Fruit fly (Drosophila melanogaster): ENCODE data around the gene CG4393.

Gene CG4393

dm6 chr3R:23396548-23397294 is 12.1 kb upstream of the CG4393 start:
- no peak for TF ChIP-seq foxo (GFP tag; optimal IDR thresholded peaks at IDR 0.05)
- TF ChIP-seq Hr83 (GFP tag; optimal IDR thresholded peaks at IDR 0.05; ENCODE audit: poor library complexity, severe bottlenecking), result no peak
- TF ChIP-seq lola (GFP tag; optimal IDR thresholded peaks at IDR 0.05), result no peak
- no peak for TF ChIP-seq br (GFP tag; optimal IDR thresholded peaks at IDR 0.05)
- no peak for TF ChIP-seq dsf (GFP tag; optimal IDR thresholded peaks at IDR 0.05; ENCODE audit: borderline replicate concordance)
- no peak for TF ChIP-seq brk (GFP tag; optimal IDR thresholded peaks at IDR 0.05)
- TF ChIP-seq h (GFP tag; optimal IDR thresholded peaks at IDR 0.05), result no peak
- TF ChIP-seq GATAd (GFP tag; optimal IDR thresholded peaks at IDR 0.05), result no peak

- no peak for TF ChIP-seq Dfd (GFP tag; optimal IDR thresholded peaks at IDR 0.05)
- TF ChIP-seq br (GFP tag; optimal IDR thresholded peaks at IDR 0.05), result no peak
- no peak for TF ChIP-seq Jra (GFP tag; optimal IDR thresholded peaks at IDR 0.05)
- no peak for TF ChIP-seq woc (GFP tag; optimal IDR thresholded peaks at IDR 0.05)
- no peak for TF ChIP-seq usp (GFP tag; optimal IDR thresholded peaks at IDR 0.05)
- no peak for TF ChIP-seq ey (GFP tag; optimal IDR thresholded peaks at IDR 0.05)
- no peak for TF ChIP-seq Abd-B (GFP tag; optimal IDR thresholded peaks at IDR 0.05)
- no peak for TF ChIP-seq Dif (GFP tag; optimal IDR thresholded peaks at IDR 0.05; ENCODE audit: partially characterized antibody)
- TF ChIP-seq Vsx2 (GFP tag; optimal IDR thresholded peaks at IDR 0.05; ENCODE audit: partially characterized antibody), result no peak
- TF ChIP-seq N (GFP tag; optimal IDR thresholded peaks at IDR 0.05), result no peak
- no peak for TF ChIP-seq h (GFP tag; optimal IDR thresholded peaks at IDR 0.05)
- TF ChIP-seq CrebA (GFP tag; optimal IDR thresholded peaks at IDR 0.05; ENCODE audit: borderline replicate concordance), result no peak
- no peak for TF ChIP-seq Myc (optimal IDR thresholded peaks at IDR 0.05)
- TF ChIP-seq tai (GFP tag; optimal IDR thresholded peaks at IDR 0.05), result no peak
- no peak for TF ChIP-seq jim (GFP tag; optimal IDR thresholded peaks at IDR 0.05)
- TF ChIP-seq CG32264 (GFP tag; optimal IDR thresholded peaks at IDR 0.05), result no peak
- TF ChIP-seq Sp1 (GFP tag; optimal IDR thresholded peaks at IDR 0.05), result no peak
- no peak for TF ChIP-seq sage (GFP tag; optimal IDR thresholded peaks at IDR 0.05)
- TF ChIP-seq sv (GFP tag; optimal IDR thresholded peaks at IDR 0.05), result no peak
- TF ChIP-seq psq (GFP tag; optimal IDR thresholded peaks at IDR 0.05), result no peak
Measured at dm6 chr3R:23395720-23396119, 11.1 kb upstream of the CG4393 start.

- no peak for TF ChIP-seq h (GFP tag; optimal IDR thresholded peaks at IDR 0.05)
- no peak for TF ChIP-seq foxo (GFP tag; optimal IDR thresholded peaks at IDR 0.05)
- no peak for TF ChIP-seq Hr78 (GFP tag; optimal IDR thresholded peaks at IDR 0.05)
- TF ChIP-seq Vsx2 (GFP tag; optimal IDR thresholded peaks at IDR 0.05; ENCODE audit: partially characterized antibody), result no peak
- TF ChIP-seq brk (GFP tag; optimal IDR thresholded peaks at IDR 0.05), result no peak
Measured at dm6 chr3R:23393507-23393906, 8.9 kb upstream of the CG4393 start.

- TF ChIP-seq Hnf4 (GFP tag; optimal IDR thresholded peaks at IDR 0.05), result no peak
- TF ChIP-seq dl (GFP tag; optimal IDR thresholded peaks at IDR 0.05; ENCODE audit: insufficient read depth in 1 of 2, partially characterized antibody in 2 of 2), result no peak
- no peak for TF ChIP-seq woc (GFP tag; optimal IDR thresholded peaks at IDR 0.05)
- no peak for TF ChIP-seq foxo (GFP tag; optimal IDR thresholded peaks at IDR 0.05)
- no peak for TF ChIP-seq h (GFP tag; optimal IDR thresholded peaks at IDR 0.05)
- TF ChIP-seq CG32264 (GFP tag; optimal IDR thresholded peaks at IDR 0.05), result no peak
- TF ChIP-seq dmrt93B (GFP tag; optimal IDR thresholded peaks at IDR 0.05), result no peak
- no peak for TF ChIP-seq rgr (GFP tag; optimal IDR thresholded peaks at IDR 0.05)
- TF ChIP-seq sage (GFP tag; optimal IDR thresholded peaks at IDR 0.05), result no peak
- no peak for TF ChIP-seq Mio (GFP tag; optimal IDR thresholded peaks at IDR 0.05)
- TF ChIP-seq fru (GFP tag; optimal IDR thresholded peaks at IDR 0.05), result no peak
Measured at dm6 chr3R:23392235-23392634, 7.7 kb upstream of the CG4393 start.

Measured in whole organism, wandering third instar larva.